Worm (Caenorhabditis elegans): Measurements from ENCODE around the gene Y54G2A.7.

DNA sequence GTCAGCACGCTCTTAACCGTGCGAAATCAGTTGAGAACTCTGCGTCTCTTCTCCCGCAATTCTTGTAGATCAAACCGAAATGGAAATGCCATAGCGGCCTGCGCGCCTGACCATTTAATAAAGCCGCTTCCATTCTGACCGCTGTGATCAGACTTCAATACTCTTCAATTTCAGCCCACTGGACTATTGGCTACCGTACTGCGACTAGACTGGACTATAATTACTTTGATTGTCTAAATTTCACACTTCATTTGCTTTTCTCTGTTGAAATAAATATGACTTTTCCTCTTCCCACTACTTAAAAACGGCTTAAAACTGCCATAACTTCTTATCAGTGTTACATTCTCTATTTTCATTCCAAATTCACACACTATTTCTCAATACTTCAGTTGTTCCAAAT is at the start of gene Y54G2A.7:
- no peak for TF ChIP-seq nhr-28 (tag; optimal IDR thresholded peaks at IDR 0.05)
- TF ChIP-seq nhr-25 (tag; optimal IDR thresholded peaks at IDR 0.05) = no peak
- TF ChIP-seq ztf-11 (tag; optimal IDR thresholded peaks at IDR 0.05) = no peak
- TF ChIP-seq elt-1 (tag; optimal IDR thresholded peaks at IDR 0.05) = no peak
- no peak for TF ChIP-seq fkh-10 (GFP tag; optimal IDR thresholded peaks at IDR 0.05)
- no peak for TF ChIP-seq nhr-11 (tag; optimal IDR thresholded peaks at IDR 0.05)
- no peak for TF ChIP-seq pha-4 (tag; optimal IDR thresholded peaks at IDR 0.05)
- TF ChIP-seq aly-2 (tag; optimal IDR thresholded peaks at IDR 0.05) = no peak
- no peak for TF ChIP-seq ztf-4 (tag; optimal IDR thresholded peaks at IDR 0.05)

Measured in whole organism, L3 larva.